Worm (Caenorhabditis elegans): ENCODE data around the gene T06D4.6.

T06D4.6 gene

DNA sequence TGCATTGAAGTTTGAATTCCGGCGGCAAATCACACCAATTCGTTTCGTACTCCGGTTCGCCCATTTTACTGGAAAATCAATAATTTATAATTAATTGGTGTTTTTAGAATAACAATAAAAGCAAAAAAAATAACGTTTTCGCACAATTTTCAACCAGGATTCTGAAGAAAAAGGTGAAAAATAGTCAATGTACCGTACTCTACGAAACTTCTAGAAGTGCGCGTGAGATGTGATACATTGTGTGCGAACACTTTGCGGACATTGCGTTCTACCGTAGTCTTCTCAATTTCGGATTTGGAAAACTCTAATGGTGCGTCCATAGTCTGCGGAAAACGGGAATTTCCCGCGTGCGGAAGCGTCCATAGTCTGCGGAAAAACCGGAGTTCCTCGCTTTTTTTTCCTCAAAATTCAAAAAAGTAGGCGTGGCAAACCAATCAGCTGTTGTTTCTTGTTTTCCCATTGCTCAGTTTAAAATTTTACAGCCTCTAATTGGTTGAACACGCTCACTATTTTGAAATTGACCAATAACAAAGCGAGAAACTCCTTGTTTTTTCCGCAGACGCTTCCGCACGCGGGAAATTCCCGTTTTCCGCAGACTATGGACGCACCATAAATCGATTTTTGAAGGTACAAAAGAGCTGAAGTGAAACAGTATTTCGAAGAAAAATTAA, 39.3 kb downstream of the T06D4.6 start, which contains the start of the genes F14D2.14 and bath-29:
TSS of gene F14D2.14 (minus strand) at position 51 of the 671 bp plus-strand sequence.
TSS of gene bath-29 (plus strand) at position 621 of the 671 bp plus-strand sequence.
- TF ChIP-seq peb-1 (tag; optimal IDR thresholded peaks at IDR 0.05), result no peak
- no peak for TF ChIP-seq ceh-82 (tag; optimal IDR thresholded peaks at IDR 0.05)
- TF ChIP-seq nhr-129 (tag; optimal IDR thresholded peaks at IDR 0.05), result no peak
- TF ChIP-seq lin-39 (tag; optimal IDR thresholded peaks at IDR 0.05), result no peak
- no peak for TF ChIP-seq mbf-1 (tag; optimal IDR thresholded peaks at IDR 0.05)
- no peak for TF ChIP-seq lin-13 (GFP tag; optimal IDR thresholded peaks at IDR 0.05)
- no peak for TF ChIP-seq fos-1 (tag; optimal IDR thresholded peaks at IDR 0.05)
- TF ChIP-seq F13H6.1 (tag; optimal IDR thresholded peaks at IDR 0.05), result no peak
- TF ChIP-seq sma-9 (GFP tag; optimal IDR thresholded peaks at IDR 0.05), result no peak
- no peak for TF ChIP-seq sma-9 (tag; optimal IDR thresholded peaks at IDR 0.05)
- no peak for TF ChIP-seq ZK546.5 (tag; optimal IDR thresholded peaks at IDR 0.05)
- no peak for TF ChIP-seq zag-1 (tag; optimal IDR thresholded peaks at IDR 0.05)
- no peak for TF ChIP-seq ztf-11 (tag; optimal IDR thresholded peaks at IDR 0.05)
- TF ChIP-seq mab-5 (tag; optimal IDR thresholded peaks at IDR 0.05), result no peak
- no peak for TF ChIP-seq sma-3 (GFP tag; optimal IDR thresholded peaks at IDR 0.05)

DNA sequence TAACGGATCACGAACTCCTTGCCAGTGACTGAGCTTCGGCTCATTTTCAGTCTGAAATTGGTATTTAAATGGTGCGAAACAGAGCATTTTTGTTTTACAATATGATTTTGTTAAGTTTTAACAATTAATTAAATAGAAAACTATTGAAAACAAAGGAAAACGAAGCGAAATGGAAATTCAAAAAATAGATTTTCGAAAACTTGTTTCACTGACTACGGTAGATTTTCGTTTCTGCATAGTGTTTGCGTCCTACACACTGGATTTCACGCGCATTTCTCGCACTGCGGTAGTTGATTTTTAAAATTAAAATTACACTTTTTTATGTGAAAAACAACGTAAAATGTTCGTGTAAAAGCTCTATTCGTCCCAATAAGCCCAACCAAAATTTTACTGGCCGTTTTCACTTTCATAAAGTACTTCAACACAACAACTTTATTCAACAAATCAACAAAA, 41.0 kb downstream of the T06D4.6 start, which contains the start of gene bath-30:
TSS of gene bath-30 (minus strand) at position 51 of the 453 bp plus-strand sequence.
- TF ChIP-seq ZK546.5 (tag; optimal IDR thresholded peaks at IDR 0.05), result no peak
- TF ChIP-seq lin-13 (GFP tag; optimal IDR thresholded peaks at IDR 0.05), result no peak
- TF ChIP-seq nhr-11 (tag; optimal IDR thresholded peaks at IDR 0.05), result no peak
- TF ChIP-seq ceh-82 (tag; optimal IDR thresholded peaks at IDR 0.05), result no peak
- TF ChIP-seq blmp-1 (tag; optimal IDR thresholded peaks at IDR 0.05; ENCODE audit: insufficient read depth), result no peak
- TF ChIP-seq nhr-77 (tag; optimal IDR thresholded peaks at IDR 0.05), result no peak

ce11 chrII:3344917-3345316, 42.5 kb downstream of the T06D4.6 start, which contains the start of gene bath-28:
Gene bath-28 (minus strand): TSS chrII:3344967.
- TF ChIP-seq lin-11 (tag; optimal IDR thresholded peaks at IDR 0.05) (no peak), crh-2 (tag; optimal IDR thresholded peaks at IDR 0.05) (no peak), unc-55 (GFP tag; optimal IDR thresholded peaks at IDR 0.05) (no peak), ama-1 (optimal IDR thresholded peaks at IDR 0.05) (no peak), nhr-77 (tag; optimal IDR thresholded peaks at IDR 0.05) (no peak), F13H6.1 (tag; optimal IDR thresholded peaks at IDR 0.05) (no peak)

DNA sequence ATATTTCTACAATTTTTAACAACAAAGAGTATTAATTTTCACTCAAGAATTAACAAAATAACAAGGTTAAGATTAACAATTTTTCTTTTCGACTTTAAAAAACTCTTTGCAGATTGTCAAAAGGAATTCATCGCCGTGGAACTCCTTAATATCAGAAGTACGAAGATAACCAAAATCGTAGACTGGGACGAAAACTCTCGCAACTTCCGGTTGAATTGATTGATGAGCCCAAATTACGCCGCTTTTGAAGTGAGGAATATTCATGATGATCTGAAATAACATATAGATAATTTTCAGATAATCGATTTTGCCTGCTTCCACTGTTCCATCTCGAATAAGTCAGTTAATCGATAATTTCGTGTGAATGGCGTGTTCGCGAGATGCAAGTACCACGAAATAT, 43.7 kb downstream of the T06D4.6 start, which contains the start of gene F14D2.15:
TSS of gene F14D2.15 (minus strand) at position 101 of the 400 bp plus-strand sequence.
- TF ChIP-seq ztf-1 (GFP tag; conservative IDR thresholded peaks at IDR 0.05) (no peak), mab-5 (tag; optimal IDR thresholded peaks at IDR 0.05) (no peak), unc-39 (tag; optimal IDR thresholded peaks at IDR 0.05) (no peak)

ce11 chrII:3341989-3342388, 45.4 kb downstream of the T06D4.6 start, which contains the start of gene F14D2.11:
Gene F14D2.11 (minus strand): TSS chrII:3342089.
- TF ChIP-seq C34F6.9 (tag; optimal IDR thresholded peaks at IDR 0.05), result no peak
- TF ChIP-seq blmp-1 (tag; optimal IDR thresholded peaks at IDR 0.05; ENCODE audit: insufficient read depth), result no peak
- TF ChIP-seq mbf-1 (tag; optimal IDR thresholded peaks at IDR 0.05), result no peak
- no peak for TF ChIP-seq ZK546.5 (tag; optimal IDR thresholded peaks at IDR 0.05)
- TF ChIP-seq crh-2 (tag; optimal IDR thresholded peaks at IDR 0.05), result no peak
- no peak for TF ChIP-seq nhr-77 (tag; optimal IDR thresholded peaks at IDR 0.05)
- no peak for TF ChIP-seq unc-62 (GFP tag; optimal IDR thresholded peaks at IDR 0.05)
- no peak for TF ChIP-seq ceh-16 (tag; optimal IDR thresholded peaks at IDR 0.05)
- TF ChIP-seq zag-1 (tag; optimal IDR thresholded peaks at IDR 0.05), result no peak
- no peak for TF ChIP-seq ama-1 (optimal IDR thresholded peaks at IDR 0.05)
- no peak for TF ChIP-seq Y55F3AM.14 (GFP tag; optimal IDR thresholded peaks at IDR 0.05)
- TF ChIP-seq sma-9 (GFP tag; optimal IDR thresholded peaks at IDR 0.05), result no peak
- TF ChIP-seq sma-9 (tag; optimal IDR thresholded peaks at IDR 0.05), result no peak
- TF ChIP-seq ceh-82 (tag; optimal IDR thresholded peaks at IDR 0.05), result no peak

- no peak for TF ChIP-seq ztf-1 (GFP tag; conservative IDR thresholded peaks at IDR 0.05)
- no peak for TF ChIP-seq skn-1 (tag; optimal IDR thresholded peaks at IDR 0.05)
- no peak for TF ChIP-seq C34F6.9 (tag; optimal IDR thresholded peaks at IDR 0.05)
- TF ChIP-seq F13H6.1 (tag; optimal IDR thresholded peaks at IDR 0.05), result no peak
- TF ChIP-seq zag-1 (tag; optimal IDR thresholded peaks at IDR 0.05), result no peak
- no peak for TF ChIP-seq mab-5 (tag; optimal IDR thresholded peaks at IDR 0.05)
- TF ChIP-seq nhr-129 (tag; optimal IDR thresholded peaks at IDR 0.05), result no peak
- TF ChIP-seq ztf-4 (tag; optimal IDR thresholded peaks at IDR 0.05), result no peak
- no peak for TF ChIP-seq ZK546.5 (tag; optimal IDR thresholded peaks at IDR 0.05)
- TF ChIP-seq egl-27 (tag; optimal IDR thresholded peaks at IDR 0.05), result no peak
- no peak for TF ChIP-seq aly-2 (tag; optimal IDR thresholded peaks at IDR 0.05)
- TF ChIP-seq nhr-10 (tag; optimal IDR thresholded peaks at IDR 0.05), result no peak
- TF ChIP-seq nhr-23 (tag; optimal IDR thresholded peaks at IDR 0.05), result no peak
- TF ChIP-seq ceh-16 (tag; optimal IDR thresholded peaks at IDR 0.05), result no peak
- no peak for TF ChIP-seq elt-3 (tag; optimal IDR thresholded peaks at IDR 0.05)
- TF ChIP-seq ceh-82 (tag; optimal IDR thresholded peaks at IDR 0.05), result no peak
- no peak for TF ChIP-seq nhr-77 (tag; optimal IDR thresholded peaks at IDR 0.05)
- no peak for TF ChIP-seq unc-55 (GFP tag; optimal IDR thresholded peaks at IDR 0.05)
- TF ChIP-seq nhr-12 (tag; optimal IDR thresholded peaks at IDR 0.05), result no peak
Observed at ce11 chrII:3340818-3341217, 46.6 kb downstream of the T06D4.6 start.

Measured in whole organism, L2 larva.